Fruit fly (Drosophila melanogaster) Kc167 (cell line): ENCODE data around the gene gish.

Source experiments
- Sin3A ChIP-seq: fragments of >200 bp; optimal IDR thresholded peaks from 2 replicates; lab custom pipeline; 2018; ENCODE audit warnings: missing external identifiers
- h ChIP-seq: fragments of >200 bp; optimal IDR thresholded peaks from 3 replicates; lab custom pipeline; 2018; ENCODE audit warnings: missing external identifiers
- insv ChIP-seq: fragments of >200 bp; optimal IDR thresholded peaks from 3 replicates; lab custom pipeline; 2018; ENCODE audit warnings: missing external identifiers
- psq ChIP-seq: fragments of >200 bp; optimal IDR thresholded peaks from 2 replicates; lab custom pipeline; 2017; ENCODE audit warnings: missing external identifiers
- ttk ChIP-seq: sonication (Bioruptor generic); optimal IDR thresholded peaks from 2 replicates; lab custom pipeline; 2017; ENCODE audit warnings: missing external identifiers

- TF ChIP-seq Sin3A (lab: Kevin White, UChicago) = no peak
- no peak for TF ChIP-seq ttk (lab: Kevin White, UChicago)
- no peak for TF ChIP-seq insv (lab: Kevin White, UChicago)
- no peak for TF ChIP-seq psq (lab: Kevin White, UChicago)
- TF ChIP-seq h (lab: Kevin White, UChicago) = no peak
Observed at dm6 chr3R:16241102-16241779, 31.0 kb upstream of the gish start.
